Worm (Caenorhabditis elegans) whole organism, L4 larva: ENCODE data around the gene otub-3.
A peak's percentile ranks its signal among the peaks of the same experiment; 100 is the strongest.
"Not testable (repeated sequence)": the region's sequence is repeated elsewhere in the genome, so short reads cannot be mapped to it uniquely, and the experiment has no call there.

Source experiments
- D1046.2 ChIP-seq: fragments of 200-800 bp; sonication (Bioruptor generic); IDR thresholded peaks from 2 replicates; pipeline ENCODE4 v1.3.6; 2022; ENCODE audit warnings: missing genetic modification characterization, missing compliant biosample characterization
- R02D3.7 ChIP-seq: fragments of 150-350 bp; sonication (generic microtip); optimal IDR thresholded peaks from 3 replicates; lab custom pipeline; 2014; ENCODE audit warnings: missing biosample characterization, missing genetic modification characterization
- T20F7.1 ChIP-seq: fragments of 200-800 bp; sonication (Bioruptor generic); optimal IDR thresholded peaks from 2 replicates; lab custom pipeline; 2018; ENCODE audit warnings: mild to moderate bottlenecking, missing genetic modification characterization, missing compliant biosample characterization
- T26A8.4 ChIP-seq: fragments of 200-800 bp; sonication (Bioruptor generic); IDR thresholded peaks from 2 replicates; pipeline ENCODE4 v1.3.6; 2022; ENCODE audit warnings: missing genetic modification characterization, missing compliant biosample characterization
- ZK337.2 ChIP-seq: fragments of 200-800 bp; sonication (Bioruptor generic); IDR thresholded peaks from 2 replicates; pipeline ENCODE4 v1.3.6; 2022; ENCODE audit warnings: missing genetic modification reagents, missing genetic modification characterization, missing compliant biosample characterization
- aha-1 ChIP-seq: fragments of 150-350 bp; peaks from one replicate; lab custom pipeline; 2014; ENCODE audit warnings: missing biosample characterization, missing genetic modification characterization
- aly-2 ChIP-seq: sonication (generic microtip); optimal IDR thresholded peaks from 2 replicates; lab custom pipeline; 2018; ENCODE audit warnings: missing biosample characterization, missing genetic modification characterization
- ceh-32 ChIP-seq: sonication (generic microtip); optimal IDR thresholded peaks from 2 replicates; lab custom pipeline; 2016; ENCODE audit warnings: mild to moderate bottlenecking, missing genetic modification characterization, missing compliant biosample characterization; ENCODE audit not compliant: poor library complexity
- ceh-44 ChIP-seq: fragments of 200-800 bp; sonication (Bioruptor generic); IDR thresholded peaks from 2 replicates; pipeline ENCODE4 v1.3.6; 2022; ENCODE audit warnings: missing genetic modification reagents, missing genetic modification characterization, missing compliant biosample characterization
- ces-1 ChIP-seq: fragments of 150-350 bp; sonication (generic microtip); optimal IDR thresholded peaks from 4 replicates; lab custom pipeline; 2014; ENCODE audit warnings: missing biosample characterization, missing genetic modification reagents, missing genetic modification characterization
- daf-16 ChIP-seq, 3 experiments: sonication (generic microtip); optimal IDR thresholded peaks; 2 replicates each; lab custom pipeline; 2016 to 2017; ENCODE audit warnings: missing genetic modification characterization in 3 of 3, missing genetic modification reagents in 3 of 3, mild to moderate bottlenecking in 2 of 3, missing compliant biosample characterization in 2 of 3, missing biosample characterization in 1 of 3, moderate library complexity in 1 of 3
- dmd-6 ChIP-seq: fragments of 200-800 bp; sonication (Bioruptor generic); IDR thresholded peaks from 2 replicates; pipeline ENCODE4 v1.3.6; 2022; ENCODE audit warnings: missing genetic modification reagents, missing genetic modification characterization, missing compliant biosample characterization
- dmd-8 ChIP-seq: fragments of 200-800 bp; sonication (Bioruptor generic); IDR thresholded peaks from 2 replicates; pipeline ENCODE4 v1.3.6; 2022; ENCODE audit warnings: missing genetic modification characterization, missing compliant biosample characterization
- fkh-10 ChIP-seq: fragments of 150-350 bp; optimal IDR thresholded peaks from 2 replicates; lab custom pipeline; 2014; ENCODE audit warnings: missing biosample characterization, missing genetic modification reagents, missing genetic modification characterization
- hlh-30 ChIP-seq: sonication (generic microtip); optimal IDR thresholded peaks from 2 replicates; lab custom pipeline; 2017; ENCODE audit warnings: antibody characterized with exemption, mild to moderate bottlenecking, missing genetic modification characterization, missing compliant biosample characterization; ENCODE audit not compliant: insufficient read depth
- hmg-1.1 ChIP-seq: fragments of 200-800 bp; sonication (Bioruptor generic); IDR thresholded peaks from 2 replicates; pipeline ENCODE4 v1.3.6; 2022; ENCODE audit warnings: missing genetic modification reagents, missing genetic modification characterization, missing compliant biosample characterization
- lim-7 ChIP-seq: fragments of 200-800 bp; sonication (Bioruptor generic); IDR thresholded peaks from 2 replicates; pipeline ENCODE4 v1.3.6; 2022; ENCODE audit warnings: missing genetic modification characterization, missing compliant biosample characterization
- lin-13 ChIP-seq: fragments of 150-350 bp; optimal IDR thresholded peaks from 2 replicates; lab custom pipeline; 2014; ENCODE audit warnings: missing biosample characterization, missing genetic modification reagents, missing genetic modification characterization
- lin-15B ChIP-seq: fragments of 150-350 bp; sonication (generic microtip); optimal IDR thresholded peaks from 3 replicates; lab custom pipeline; 2014; ENCODE audit warnings: missing biosample characterization, missing genetic modification characterization
- lir-3 ChIP-seq: sonication (generic microtip); optimal IDR thresholded peaks from 2 replicates; lab custom pipeline; 2016; ENCODE audit warnings: mild to moderate bottlenecking, missing genetic modification characterization, missing compliant biosample characterization
- lsy-2 ChIP-seq, 2 experiments: fragments of 150-350 bp in 1 of 2; sonication (generic microtip) in 1 of 2; optimal IDR thresholded peaks; 2 replicates each; lab custom pipeline; 2014 to 2017; ENCODE audit warnings: missing biosample characterization in 2 of 2, missing genetic modification characterization in 2 of 2
- nhr-11 ChIP-seq: fragments of 150-350 bp; optimal IDR thresholded peaks from 2 replicates; lab custom pipeline; 2014; ENCODE audit warnings: missing biosample characterization, missing genetic modification characterization
- nhr-28 ChIP-seq: fragments of 150-350 bp; optimal IDR thresholded peaks from 2 replicates; lab custom pipeline; 2014; ENCODE audit warnings: missing biosample characterization, missing genetic modification characterization
- nhr-41 ChIP-seq: fragments of 200-800 bp; sonication (Bioruptor generic); IDR thresholded peaks from 2 replicates; pipeline ENCODE4 v1.3.6; 2022; ENCODE audit warnings: missing genetic modification reagents, missing genetic modification characterization, missing compliant biosample characterization
- pqm-1 ChIP-seq: sonication (generic microtip); optimal IDR thresholded peaks from 2 replicates; lab custom pipeline; 2017; ENCODE audit warnings: missing biosample characterization, missing genetic modification characterization
- saeg-2 ChIP-seq: fragments of 200-800 bp; sonication (Bioruptor generic); IDR thresholded peaks from 2 replicates; pipeline ENCODE4 v1.3.6; 2022; ENCODE audit warnings: missing genetic modification reagents, missing genetic modification characterization, missing compliant biosample characterization
- spr-1 ChIP-seq: sonication (generic microtip); optimal IDR thresholded peaks from 2 replicates; lab custom pipeline; 2016; ENCODE audit warnings: mild to moderate bottlenecking, missing genetic modification characterization, missing compliant biosample characterization
- unc-130 ChIP-seq: sonication (generic microtip); optimal IDR thresholded peaks from 2 replicates; lab custom pipeline; 2016; ENCODE audit warnings: missing genetic modification reagents, missing genetic modification characterization, missing compliant biosample characterization
- unc-62 ChIP-seq, 3 experiments: fragments of 150-350 bp in 1 of 3; sonication (generic microtip); optimal IDR thresholded peaks in 2 of 3; peaks in 1 of 3; 1 replicate in 1 of 3; 2 replicates in 2 of 3; lab custom pipeline; 2014 to 2017; ENCODE audit warnings: missing biosample characterization in 3 of 3, missing genetic modification characterization in 3 of 3, missing genetic modification reagents in 3 of 3, missing genotype in 1 of 3
- zfp-2 ChIP-seq: sonication (generic microtip); optimal IDR thresholded peaks from 2 replicates; lab custom pipeline; 2016; ENCODE audit warnings: mild to moderate bottlenecking, missing genetic modification characterization, missing compliant biosample characterization
- ztf-7 ChIP-seq: fragments of 150-350 bp; optimal IDR thresholded peaks from 2 replicates; lab custom pipeline; 2014; ENCODE audit warnings: missing biosample characterization, missing genetic modification characterization

The otub-3 gene

DNA sequence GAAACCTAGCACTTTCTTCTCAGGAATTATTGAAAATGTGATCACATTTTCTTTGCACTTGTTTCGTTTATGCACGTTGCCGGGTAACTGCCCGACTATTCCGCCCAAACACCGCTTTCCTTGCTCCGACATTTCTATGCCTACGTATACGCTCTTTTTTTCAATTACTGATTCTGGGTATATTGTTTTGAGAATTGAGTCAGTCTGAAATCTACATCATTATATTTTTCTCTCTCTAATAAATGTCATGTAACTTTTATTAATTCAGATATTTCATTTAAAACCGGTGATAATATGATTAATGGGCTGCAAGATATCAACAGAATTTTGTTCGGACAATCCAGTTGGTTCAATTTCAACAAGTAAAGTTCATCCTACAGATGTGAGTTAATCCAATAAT lies 30.5 kb upstream of the otub-3 start, which contains the start of gene ttll-11:
ttll-11 (plus strand) TSS at position 301 of the 400 bp plus-strand sequence.
- TF ChIP-seq nhr-11 (tag; lab: Kevin White, UChicago) (peak; percentile 15), R02D3.7 (tag; lab: Kevin White, UChicago) (no peak), unc-62 (GFP tag; optimal IDR thresholded peaks at IDR 0.05 in 1 of 2; lab: Kevin White, UChicago) (peak in 1 of 2 experiments; percentile 21), unc-62 (tag; optimal IDR thresholded peaks at IDR 0.05; lab: Kevin White, UChicago) (no peak)

DNA sequence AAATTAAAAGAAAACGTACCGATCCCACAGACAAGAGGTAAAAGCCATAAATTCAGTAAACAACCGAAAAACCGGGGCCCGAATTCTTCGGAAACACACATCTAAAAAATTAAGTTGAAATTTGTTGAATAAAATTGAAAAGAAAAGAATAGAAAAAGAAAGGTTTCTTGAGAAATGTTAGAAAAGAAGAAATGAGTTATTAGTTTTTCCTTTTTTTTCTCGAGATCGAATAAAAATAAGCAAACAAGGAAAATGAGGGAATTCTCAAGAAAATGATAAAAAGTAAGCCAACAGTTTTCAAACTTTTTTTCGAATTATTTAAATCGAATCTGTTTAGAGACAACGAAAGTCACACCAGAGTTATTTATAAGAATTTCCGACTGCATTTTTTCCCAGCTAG lies 22.5 kb upstream of the otub-3 start, which contains the start of gene H23L24.4:
H23L24.4 (minus strand) TSS at position 101 of the 400 bp plus-strand sequence.
- TF ChIP-seq lim-7 (no peak), aha-1 (peak; percentile 72), dmd-6 (no peak), lir-3 (tag; lab: Kevin White, UChicago) (no peak)

DNA sequence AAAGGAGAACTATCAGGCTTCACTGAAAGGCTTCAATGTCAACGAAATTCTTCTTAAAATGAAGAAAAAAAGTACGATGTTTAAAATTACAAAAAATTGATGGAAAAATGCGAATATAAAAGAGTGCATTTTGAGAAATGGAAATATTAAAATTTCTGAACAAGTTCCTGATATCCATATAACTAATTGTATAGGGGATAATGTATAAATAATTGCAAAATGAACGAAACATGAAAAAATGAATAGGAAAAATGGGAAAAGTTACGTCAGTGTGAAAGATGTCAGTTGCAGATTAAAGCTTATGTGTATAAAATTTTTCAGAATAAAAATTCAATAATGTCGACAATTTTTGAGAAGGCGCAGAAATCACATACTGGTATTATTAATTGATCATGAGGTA lies 19.9 kb upstream of the otub-3 start:
- TF ChIP-seq D1046.2 (GFP tag; lab: Robert Waterston, UW) (no peak), unc-62 (GFP tag; optimal IDR thresholded peaks at IDR 0.05 in 1 of 2; lab: Kevin White, UChicago) (peak in 1 of 2 experiments; percentile 93), unc-62 (tag; optimal IDR thresholded peaks at IDR 0.05; lab: Kevin White, UChicago) (no peak)

DNA sequence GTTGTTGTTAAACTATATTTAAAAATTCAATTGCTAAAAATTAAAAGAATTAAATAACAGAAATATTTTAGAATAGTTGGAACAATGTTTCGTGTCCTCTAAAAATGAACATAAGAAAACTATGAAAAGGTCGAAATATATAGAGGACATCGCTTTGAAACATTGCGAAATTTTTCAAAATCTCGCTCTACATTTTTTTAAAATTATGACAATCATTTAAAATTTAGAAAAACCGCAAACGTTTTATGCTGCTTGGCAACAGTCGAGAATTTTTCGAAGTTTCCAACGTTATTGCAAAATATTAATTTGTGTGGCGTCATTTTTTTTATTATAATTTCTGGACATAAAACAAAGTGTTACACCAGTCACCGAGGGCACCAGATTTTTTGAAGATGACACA lies 12.9 kb upstream of the otub-3 start, which contains the start of the genes parg-2 and ipla-5:
parg-2 (minus strand) TSS at position 101 of the 400 bp plus-strand sequence.
ipla-5 (plus strand) TSS at position 216 of the 400 bp plus-strand sequence.
- TF ChIP-seq hmg-1.1 (GFP tag; lab: Robert Waterston, UW); unc-130; lsy-2 (tag; optimal IDR thresholded peaks at IDR 0.05; lab: Kevin White, UChicago): not testable (repeated sequence)

DNA sequence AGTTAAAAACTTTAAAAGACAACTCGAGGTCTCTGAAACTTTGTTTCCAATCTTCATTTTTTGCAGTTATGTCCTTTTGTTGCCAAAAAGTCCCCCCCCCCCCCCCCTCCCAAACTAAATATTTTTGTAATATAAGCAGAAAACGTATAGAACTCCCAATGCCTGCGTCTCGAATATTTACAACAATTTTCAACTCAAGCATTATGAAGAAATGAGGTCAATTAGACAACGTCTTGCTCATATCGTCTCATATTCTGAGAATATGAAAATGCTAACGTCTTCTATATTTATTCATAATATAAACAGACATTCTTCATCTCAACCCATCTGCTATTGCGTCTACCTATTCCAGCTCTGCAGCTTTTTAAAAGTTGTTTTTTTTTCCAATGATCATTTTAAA lies 9.8 kb upstream of the otub-3 start, which contains the start of gene H23L24.1:
H23L24.1 (plus strand) TSS at position 301 of the 400 bp plus-strand sequence.
- no peak for TF ChIP-seq R02D3.7 (tag; lab: Kevin White, UChicago)
- TF ChIP-seq fkh-10 (GFP tag; lab: Kevin White, UChicago), result no peak
- no peak for TF ChIP-seq T20F7.1 (GFP tag; lab: Kevin White, UChicago)
- TF ChIP-seq nhr-41, result no peak
- no peak for TF ChIP-seq nhr-28
- no peak for TF ChIP-seq pqm-1 (tag; lab: Kevin White, UChicago)
- no peak for TF ChIP-seq lin-15B (tag; lab: Kevin White, UChicago)
- TF ChIP-seq ceh-44 (GFP tag; lab: Robert Waterston, UW), result no peak
- no peak for TF ChIP-seq ztf-7 (tag; lab: Kevin White, UChicago)
- TF ChIP-seq ceh-32, result no peak
- TF ChIP-seq aly-2 (tag; lab: Kevin White, UChicago), result no peak
- TF ChIP-seq zfp-2, result no peak
- TF ChIP-seq saeg-2, result no peak
- TF ChIP-seq ces-1 (GFP tag; lab: Kevin White, UChicago), result no peak
- no peak for TF ChIP-seq ZK337.2

DNA sequence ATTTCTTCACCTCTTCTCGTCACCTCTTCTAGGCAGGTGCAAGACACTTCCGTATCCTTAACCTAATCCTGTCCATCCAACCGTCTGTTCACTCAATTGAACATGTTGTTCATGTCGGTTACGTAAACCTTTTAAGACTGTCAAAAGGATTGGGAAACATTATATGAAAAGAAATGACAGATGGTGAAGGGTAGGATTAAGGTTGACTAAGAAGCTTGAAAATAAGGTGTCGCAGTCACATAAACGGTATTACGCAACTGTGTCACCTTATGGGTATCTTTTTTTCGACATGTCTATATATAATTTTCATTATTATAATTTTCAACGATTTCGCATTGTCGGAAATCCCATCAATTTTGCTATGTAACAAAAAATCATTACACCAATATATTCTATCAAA lies 5.2 kb upstream of the otub-3 start:
- TF ChIP-seq nhr-28 (no peak), lin-13 (GFP tag; lab: Kevin White, UChicago) (no peak), lsy-2 (tag; optimal IDR thresholded peaks at IDR 0.05; lab: Kevin White, UChicago) (no peak), daf-16 (GFP tag; optimal IDR thresholded peaks at IDR 0.05; lab: Kevin White, UChicago) (no peak), daf-16 (tag; optimal IDR thresholded peaks at IDR 0.05; lab: Kevin White, UChicago) (no peak), pqm-1 (tag; lab: Kevin White, UChicago) (no peak), T26A8.4 (GFP tag; lab: Robert Waterston, UW) (no peak), spr-1 (tag; lab: Kevin White, UChicago) (no peak), hlh-30 (tag; lab: Kevin White, UChicago) (no peak), lim-7 (no peak), dmd-8 (GFP tag; lab: Robert Waterston, UW) (no peak)
